Worm (Caenorhabditis elegans): Measurements from ENCODE around the gene grd-7.
A peak's percentile ranks its signal among the peaks of the same experiment; 100 is the strongest.

DNA sequence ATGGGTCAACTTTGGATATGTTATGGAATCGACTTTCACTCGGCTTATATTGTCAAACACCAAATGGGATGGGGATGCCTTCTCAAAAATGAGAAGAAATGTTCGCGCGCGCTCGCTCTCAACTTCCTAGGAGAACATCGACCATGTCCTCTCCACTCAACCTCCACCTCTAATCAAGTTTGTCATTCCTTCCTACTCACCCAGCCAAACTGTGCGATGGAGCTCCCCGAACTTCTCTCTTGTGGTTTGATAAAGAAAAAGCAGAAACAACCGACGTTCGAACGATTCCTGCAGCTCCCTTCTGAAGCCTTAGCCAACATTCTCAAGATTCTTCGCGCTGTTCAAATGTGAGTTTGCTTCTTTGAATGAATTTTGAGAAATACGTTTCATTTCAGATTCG lies 44.0 kb upstream of the grd-7 start:
- TF ChIP-seq fos-1 (tag; optimal IDR thresholded peaks at IDR 0.05) (no peak), dmd-9 (GFP tag; IDR thresholded peaks at IDR 0.05) (no peak), Y48G9A.11 (GFP tag; IDR thresholded peaks at IDR 0.05) (no peak), nhr-102 (tag; optimal IDR thresholded peaks at IDR 0.05) (no peak), snpc-1.2 (GFP tag; IDR thresholded peaks at IDR 0.05) (no peak), ztf-11 (tag; optimal IDR thresholded peaks at IDR 0.05) (no peak), unc-62 (GFP tag; optimal IDR thresholded peaks at IDR 0.05 in 1 of 2) (peak in 1 of 2 experiments; percentile 93), unc-62 (tag; optimal IDR thresholded peaks at IDR 0.05) (no peak), lin-13 (GFP tag; optimal IDR thresholded peaks at IDR 0.05) (no peak), ama-1 (optimal IDR thresholded peaks at IDR 0.05) (no peak), nhr-237 (tag; optimal IDR thresholded peaks at IDR 0.05) (no peak), spr-3 (GFP tag; optimal IDR thresholded peaks at IDR 0.05) (no peak), lin-15B (tag; optimal IDR thresholded peaks at IDR 0.05) (no peak), hif-1 (tag; optimal IDR thresholded peaks at IDR 0.05) (no peak), mxl-2 (GFP tag; conservative IDR thresholded peaks at IDR 0.05) (no peak)

All from whole organism, L4 larva.